Fruit fly (Drosophila melanogaster) S2 (cell line): ENCODE results near the gene CG1265.

Source experiments
- CG8478 ChIP-seq: fragments of >200 bp; optimal IDR thresholded peaks from 2 replicates; lab custom pipeline; 2018
- CTCF ChIP-seq, 2 experiments: fragments of >200 bp; optimal IDR thresholded peaks; 2 replicates each; lab custom pipeline; 2018

DNA sequence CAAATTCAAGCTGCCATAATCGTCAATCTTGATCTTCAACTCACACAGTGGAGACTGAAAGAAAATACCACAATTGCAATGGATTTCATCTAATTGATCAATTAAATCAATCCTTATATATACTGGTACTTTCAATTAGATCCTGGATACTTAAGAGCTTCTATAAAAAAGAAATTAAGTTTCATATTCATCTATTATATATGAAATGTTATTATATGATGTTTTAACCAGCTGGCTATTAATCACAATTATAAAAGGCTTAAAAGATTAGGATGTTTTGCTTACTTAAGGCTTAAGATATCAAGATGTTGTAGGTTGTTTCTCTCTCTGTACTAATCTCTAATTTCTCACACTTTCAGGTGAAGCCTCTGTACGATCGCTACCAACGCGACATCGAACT lies 49.7 kb upstream of the CG1265 start:
- no peak for TF ChIP-seq CG8478 (lab: Kevin White, UChicago)
- no peak for TF ChIP-seq CTCF (optimal IDR thresholded peaks at IDR 0.05; lab: Kevin White, UChicago)
